Fruit fly (Drosophila melanogaster) whole organism, embryonic: ENCODE results near the gene Tsen34.

ENCODE experiments used
- Awh ChIP-seq: fragments of 200-800 bp; sonication (Bioruptor generic); IDR thresholded peaks from 2 replicates; pipeline ENCODE4, ENCODE4 v1.3.6; 2022; ENCODE audit warnings: missing biosample characterization, missing genetic modification characterization
- C15 ChIP-seq: fragments of 200-800 bp; sonication (Bioruptor generic); IDR thresholded peaks from 3 replicates; pipeline ENCODE4 v1.3.6; 2022; ENCODE audit warnings: missing biosample characterization, missing genetic modification characterization
- CG10267 ChIP-seq: fragments of 200-800 bp; sonication (Bioruptor generic); optimal IDR thresholded peaks from 2 replicates; lab custom pipeline; 2018; ENCODE audit warnings: missing biosample characterization, mild to moderate bottlenecking, missing genetic modification characterization, moderate library complexity
- CG10366 ChIP-seq: fragments of 200-800 bp; sonication (Bioruptor generic); IDR thresholded peaks from 2 replicates; pipeline ENCODE4 v1.3.6; 2022; ENCODE audit warnings: missing biosample characterization, missing genetic modification characterization
- CG10543 ChIP-seq: fragments of 200-800 bp; sonication (Bioruptor generic); optimal IDR thresholded peaks from 3 replicates; lab custom pipeline; 2017; ENCODE audit warnings: missing biosample characterization, mild to moderate bottlenecking, missing genetic modification characterization, moderate library complexity
- CG11560 ChIP-seq: fragments of 200-800 bp; sonication (Bioruptor generic); IDR thresholded peaks from 3 replicates; pipeline ENCODE4 v1.3.6; 2022; ENCODE audit warnings: missing biosample characterization, missing genetic modification characterization
- CG14667 ChIP-seq: fragments of 200-800 bp; sonication (Bioruptor generic); IDR thresholded peaks from 2 replicates; pipeline ENCODE4 v1.3.6; 2022; ENCODE audit warnings: missing biosample characterization, missing genetic modification characterization
- CG15269 ChIP-seq: fragments of 200-800 bp; sonication (Bioruptor generic); optimal IDR thresholded peaks from 2 replicates; lab custom pipeline; 2018; ENCODE audit warnings: missing biosample characterization, mild to moderate bottlenecking, missing genetic modification characterization, moderate library complexity
- CG15514 ChIP-seq: fragments of 200-800 bp; sonication (Bioruptor generic); optimal IDR thresholded peaks from 3 replicates; lab custom pipeline; 2017; ENCODE audit warnings: missing biosample characterization, missing genetic modification characterization, mild to moderate bottlenecking, moderate library complexity, missing genetic modification reagents
- CG17186 ChIP-seq: fragments of 200-800 bp; sonication (Bioruptor generic); optimal IDR thresholded peaks from 3 replicates; lab custom pipeline; 2017; ENCODE audit warnings: missing biosample characterization, missing genetic modification reagents, missing genetic modification characterization
- CG17359 ChIP-seq: fragments of 200-800 bp; sonication (Bioruptor generic); optimal IDR thresholded peaks from 3 replicates; lab custom pipeline; 2018; ENCODE audit warnings: missing biosample characterization, mild to moderate bottlenecking, missing genetic modification characterization, moderate library complexity
- CG17361 ChIP-seq: fragments of 200-800 bp; sonication (Bioruptor generic); IDR thresholded peaks from 3 replicates; pipeline ENCODE4 v1.3.6; 2022; ENCODE audit warnings: missing biosample characterization, missing genetic modification characterization
- CG17385 ChIP-seq: fragments of 200-800 bp; sonication (Bioruptor generic); optimal IDR thresholded peaks from 3 replicates; lab custom pipeline; 2018; ENCODE audit warnings: missing biosample characterization, mild to moderate bottlenecking, missing genetic modification characterization
- CG2202 ChIP-seq: fragments of 200-800 bp; sonication (Bioruptor generic); optimal IDR thresholded peaks from 2 replicates; lab custom pipeline; 2018; ENCODE audit warnings: missing biosample characterization, mild to moderate bottlenecking, missing genetic modification characterization
- CG3281 ChIP-seq: fragments of 200-800 bp; sonication (Bioruptor generic); optimal IDR thresholded peaks from 3 replicates; lab custom pipeline; 2017; ENCODE audit warnings: missing biosample characterization, mild to moderate bottlenecking, missing genetic modification characterization
- CG33213 ChIP-seq: fragments of 200-800 bp; sonication (Bioruptor generic); optimal IDR thresholded peaks from 3 replicates; lab custom pipeline; 2016; ENCODE audit warnings: missing biosample characterization, missing genetic modification characterization
- CG4854 ChIP-seq: fragments of 200-800 bp; sonication (Bioruptor generic); optimal IDR thresholded peaks from 2 replicates; lab custom pipeline; 2016; ENCODE audit warnings: missing biosample characterization, missing genetic modification characterization, inconsistent platforms
- CG7745 ChIP-seq: fragments of 200-800 bp; sonication (Bioruptor generic); optimal IDR thresholded peaks from 2 replicates; lab custom pipeline; 2018; ENCODE audit warnings: missing biosample characterization, mild to moderate bottlenecking, missing genetic modification characterization, moderate library complexity
- CG8281 ChIP-seq: fragments of 200-800 bp; sonication (Bioruptor generic); optimal IDR thresholded peaks from 2 replicates; lab custom pipeline; 2018; ENCODE audit warnings: missing biosample characterization, mild to moderate bottlenecking, missing genetic modification characterization, moderate library complexity
- CG9609 ChIP-seq: fragments of 200-800 bp; sonication (Bioruptor generic); optimal IDR thresholded peaks from 3 replicates; lab custom pipeline; 2016; ENCODE audit warnings: missing biosample characterization, missing genetic modification characterization
- Dbx ChIP-seq: fragments of 200-800 bp; sonication (Bioruptor generic); IDR thresholded peaks from 3 replicates; pipeline ENCODE4 v1.3.6; 2022; ENCODE audit warnings: missing biosample characterization, missing genetic modification characterization
- Dp ChIP-seq: fragments of 200-800 bp; sonication (Bioruptor generic); optimal IDR thresholded peaks from 2 replicates; lab custom pipeline; 2018; ENCODE audit warnings: missing biosample characterization, mild to moderate bottlenecking, missing genetic modification characterization, moderate library complexity
- Dref ChIP-seq: fragments of 200-800 bp; sonication (Bioruptor generic); IDR thresholded peaks from 2 replicates; pipeline ENCODE4 v1.3.6; 2022; ENCODE audit warnings: missing biosample characterization, missing genetic modification characterization
- E2f2 ChIP-seq: fragments of 200-800 bp; sonication (Bioruptor generic); IDR thresholded peaks from 2 replicates; pipeline ENCODE4 v1.3.6; 2022; ENCODE audit warnings: missing biosample characterization, missing genetic modification characterization
- Fer2 ChIP-seq: fragments of 200-800 bp; sonication (Bioruptor generic); optimal IDR thresholded peaks from 2 replicates; lab custom pipeline; 2018; ENCODE audit warnings: missing biosample characterization, mild to moderate bottlenecking, missing genetic modification characterization, moderate library complexity
- H2.0 ChIP-seq: fragments of 200-800 bp; sonication (Bioruptor generic); IDR thresholded peaks from 2 replicates; pipeline ENCODE4 v1.3.6; 2022; ENCODE audit warnings: missing biosample characterization, missing genetic modification characterization
- Hr39 ChIP-seq: fragments of >200 bp; optimal IDR thresholded peaks from 2 replicates; lab custom pipeline; 2017
- Hsf ChIP-seq: fragments of 200-800 bp; sonication (Bioruptor generic); optimal IDR thresholded peaks from 3 replicates; lab custom pipeline; 2016; ENCODE audit warnings: missing biosample characterization, missing genetic modification characterization
- MBD-R2 ChIP-seq: fragments of 200-800 bp; sonication (Bioruptor generic); IDR thresholded peaks from 2 replicates; pipeline ENCODE4 v1.3.6; 2022; ENCODE audit warnings: missing biosample characterization, missing genetic modification characterization
- Mrtf ChIP-seq: fragments of 200-800 bp; sonication (Bioruptor generic); IDR thresholded peaks from 3 replicates; pipeline ENCODE4 v1.3.6; 2022; ENCODE audit warnings: missing biosample characterization, missing genetic modification characterization
- Neu2 ChIP-seq: fragments of 200-800 bp; sonication (Bioruptor generic); optimal IDR thresholded peaks from 3 replicates; lab custom pipeline; 2016; ENCODE audit warnings: missing biosample characterization, missing genetic modification characterization, borderline replicate concordance
- Nf-YC ChIP-seq: fragments of 200-800 bp; optimal IDR thresholded peaks from 3 replicates; lab custom pipeline; 2019; ENCODE audit warnings: missing biosample characterization, mild to moderate bottlenecking, missing genetic modification characterization, moderate library complexity
- Xbp1 ChIP-seq: fragments of 200-800 bp; sonication (Bioruptor generic); optimal IDR thresholded peaks from 3 replicates; lab custom pipeline; 2016; ENCODE audit warnings: missing biosample characterization, mild to moderate bottlenecking, missing genetic modification characterization
- YL-1 ChIP-seq: fragments of 200-800 bp; sonication (Bioruptor generic); optimal IDR thresholded peaks from 3 replicates; lab custom pipeline; 2017; ENCODE audit warnings: missing biosample characterization, mild to moderate bottlenecking, missing genetic modification characterization
- cato ChIP-seq: fragments of 200-800 bp; sonication (Bioruptor generic); optimal IDR thresholded peaks from 2 replicates; lab custom pipeline; 2016; ENCODE audit warnings: missing biosample characterization, missing genetic modification characterization, borderline replicate concordance
- croc ChIP-seq: fragments of 200-800 bp; sonication (Bioruptor generic); conservative IDR thresholded peaks from 3 replicates; pipeline ENCODE4 v1.3.6; 2022; ENCODE audit warnings: missing biosample characterization, missing genetic modification characterization
- crp ChIP-seq, 2 experiments: fragments of 200-800 bp; sonication (Bioruptor generic); optimal IDR thresholded peaks; 2 replicates in 1 of 2; 3 replicates in 1 of 2; lab custom pipeline; 2017; ENCODE audit warnings: missing biosample characterization in 2 of 2, missing genetic modification characterization in 2 of 2, mild to moderate bottlenecking in 1 of 2, moderate library complexity in 1 of 2
- cwo ChIP-seq: fragments of 200-800 bp; sonication (Bioruptor generic); optimal IDR thresholded peaks from 3 replicates; lab custom pipeline; 2017; ENCODE audit warnings: missing biosample characterization, missing genetic modification characterization, mild to moderate bottlenecking, moderate library complexity, missing genetic modification reagents
- da ChIP-seq: fragments of 200-800 bp; sonication (Bioruptor generic); optimal IDR thresholded peaks from 2 replicates; lab custom pipeline; 2016; ENCODE audit warnings: missing biosample characterization, missing genetic modification characterization
- disco-r ChIP-seq: fragments of 200-800 bp; sonication (Bioruptor generic); optimal IDR thresholded peaks from 2 replicates; lab custom pipeline; 2016; ENCODE audit warnings: missing biosample characterization, missing genetic modification characterization
- dpn ChIP-seq, 2 experiments: fragments of 200-800 bp; sonication (Bioruptor generic); optimal IDR thresholded peaks; 3 replicates each; lab custom pipeline; 2016; ENCODE audit warnings: missing biosample characterization in 2 of 2, missing genetic modification characterization in 2 of 2
- en ChIP-seq: fragments of 200-800 bp; sonication (Bioruptor generic); optimal IDR thresholded peaks from 2 replicates; lab custom pipeline; 2016; ENCODE audit warnings: missing biosample characterization, missing genetic modification characterization
- gem ChIP-seq: fragments of 200-800 bp; sonication (Bioruptor generic); optimal IDR thresholded peaks from 2 replicates; lab custom pipeline; 2019; ENCODE audit warnings: missing biosample characterization, mild to moderate bottlenecking, missing genetic modification characterization, moderate library complexity
- gfzf ChIP-seq: fragments of 200-800 bp; sonication (Bioruptor generic); optimal IDR thresholded peaks from 2 replicates; lab custom pipeline; 2016; ENCODE audit warnings: missing biosample characterization, mild to moderate bottlenecking, missing genetic modification characterization, moderate library complexity
- jing ChIP-seq: fragments of 200-800 bp; sonication (Bioruptor generic); optimal IDR thresholded peaks from 2 replicates; lab custom pipeline; 2018; ENCODE audit warnings: missing biosample characterization, mild to moderate bottlenecking, missing genetic modification characterization
- org-1 ChIP-seq: fragments of 200-800 bp; sonication (Bioruptor generic); optimal IDR thresholded peaks from 2 replicates; lab custom pipeline; 2017; ENCODE audit warnings: missing biosample characterization, missing genetic modification characterization
- otp ChIP-seq: fragments of 200-800 bp; sonication (Bioruptor generic); IDR thresholded peaks from 3 replicates; pipeline ENCODE4, ENCODE4 v1.3.6; 2022; ENCODE audit warnings: missing biosample characterization, missing genetic modification characterization
- psq ChIP-seq: fragments of 200-800 bp; sonication (Bioruptor generic); optimal IDR thresholded peaks from 2 replicates; lab custom pipeline; 2017; ENCODE audit warnings: missing biosample characterization, missing genetic modification characterization
- repo ChIP-seq: fragments of 200-800 bp; sonication (Bioruptor generic); optimal IDR thresholded peaks from 2 replicates; lab custom pipeline; 2016; ENCODE audit warnings: missing biosample characterization, missing genetic modification characterization
- row ChIP-seq: fragments of 200-800 bp; sonication (Bioruptor generic); IDR thresholded peaks from 3 replicates; pipeline ENCODE4 v1.3.6; 2022; ENCODE audit warnings: missing biosample characterization, missing genetic modification characterization
- schlank ChIP-seq: fragments of 200-800 bp; sonication (Bioruptor generic); optimal IDR thresholded peaks from 2 replicates; lab custom pipeline; 2018; ENCODE audit warnings: missing biosample characterization, mild to moderate bottlenecking, missing genetic modification characterization
- unpg ChIP-seq: fragments of 200-800 bp; sonication (Bioruptor generic); optimal IDR thresholded peaks from 3 replicates; lab custom pipeline; 2018; ENCODE audit warnings: missing biosample characterization, mild to moderate bottlenecking, missing genetic modification characterization, moderate library complexity

The Tsen34 gene

dm6 chr3L:14789676-14790075, 28.0 kb upstream of the Tsen34 start, which contains the start of gene Helz (continued):
- no peak for TF ChIP-seq da (GFP tag; lab: Kevin White, UChicago)
- TF ChIP-seq CG8281 (tag; lab: Kevin White, UChicago) = no peak
- TF ChIP-seq C15 (GFP tag; lab: Robert Waterston, UW) = no peak
- no peak for TF ChIP-seq disco-r (GFP tag; lab: Kevin White, UChicago)
- TF ChIP-seq Xbp1 = peak; percentile 33
- no peak for TF ChIP-seq Awh (GFP tag; lab: Robert Waterston, UW)
- no peak for TF ChIP-seq CG2202 (tag; lab: Kevin White, UChicago)
- no peak for TF ChIP-seq row (GFP tag; lab: Robert Waterston, UW)
- no peak for TF ChIP-seq CG4854 (GFP tag; lab: Kevin White, UChicago)
- no peak for TF ChIP-seq CG11560 (tag; lab: Robert Waterston, UW)
- no peak for TF ChIP-seq CG7745 (tag; lab: Kevin White, UChicago)
- TF ChIP-seq psq = no peak
- TF ChIP-seq CG17385 (GFP tag; lab: Kevin White, UChicago) = no peak
- 0 out of 2 replicates have a peak, but pooled peaks have one; percentile 12 for TF ChIP-seq H2.0
- TF ChIP-seq Hr39 (lab: Kevin White, UChicago) = no peak
- TF ChIP-seq schlank (tag; lab: Kevin White, UChicago) = no peak
- no peak for TF ChIP-seq crp (GFP tag; optimal IDR thresholded peaks at IDR 0.05; lab: Kevin White, UChicago)
- no peak for TF ChIP-seq otp
- no peak for TF ChIP-seq CG3281 (GFP tag; lab: Kevin White, UChicago)
- TF ChIP-seq gem = no peak
- no peak for TF ChIP-seq CG10543 (GFP tag; lab: Kevin White, UChicago)
- TF ChIP-seq CG15514 (GFP tag; lab: Kevin White, UChicago) = no peak
- TF ChIP-seq repo (GFP tag; lab: Kevin White, UChicago) = no peak
- TF ChIP-seq CG17361 (GFP tag; lab: Robert Waterston, UW) = no peak
- no peak for TF ChIP-seq CG14667 (GFP tag; lab: Robert Waterston, UW)
- TF ChIP-seq Hsf (GFP tag; lab: Kevin White, UChicago) = no peak
- TF ChIP-seq CG9609 (GFP tag; lab: Kevin White, UChicago) = no peak
- no peak for TF ChIP-seq MBD-R2
- TF ChIP-seq unpg (GFP tag; lab: Kevin White, UChicago) = no peak
- TF ChIP-seq CG33213 (GFP tag; lab: Kevin White, UChicago) = peak; percentile 8
- TF ChIP-seq CG17186 (GFP tag; lab: Kevin White, UChicago) = no peak
- TF ChIP-seq croc (GFP tag; lab: Robert Waterston, UW) = no peak
- no peak for TF ChIP-seq Neu2 (GFP tag; lab: Kevin White, UChicago)
- no peak for TF ChIP-seq cwo (GFP tag; lab: Kevin White, UChicago)
- no peak for TF ChIP-seq dpn (GFP tag; optimal IDR thresholded peaks at IDR 0.05; lab: Kevin White, UChicago)
- TF ChIP-seq gfzf (GFP tag; lab: Kevin White, UChicago) = no peak
- TF ChIP-seq Dref (GFP tag; lab: Robert Waterston, UW) = peak; percentile 90
- TF ChIP-seq CG17359 (tag; lab: Kevin White, UChicago) = no peak
- no peak for TF ChIP-seq YL-1 (GFP tag; lab: Kevin White, UChicago)
- TF ChIP-seq CG10366 (GFP tag; lab: Robert Waterston, UW) = no peak
- peak; percentile 67 for TF ChIP-seq CG10267
- no peak for TF ChIP-seq Nf-YC (tag; lab: Kevin White, UChicago)
- TF ChIP-seq Dp (GFP tag; lab: Kevin White, UChicago) = peak; percentile 96
- TF ChIP-seq CG15269 (tag; lab: Kevin White, UChicago) = no peak
- 0 out of 3 replicates have a peak, but pooled peaks have one; percentile 20 for TF ChIP-seq Dbx (GFP tag; lab: Robert Waterston, UW)
- no peak for TF ChIP-seq cato (GFP tag; lab: Kevin White, UChicago)
- no peak for TF ChIP-seq en (GFP tag; lab: Kevin White, UChicago)
- no peak for TF ChIP-seq jing (GFP tag; lab: Kevin White, UChicago)
- TF ChIP-seq E2f2 = peak; percentile 95
- TF ChIP-seq Mrtf (GFP tag; lab: Robert Waterston, UW) = no peak
- TF ChIP-seq org-1 = no peak
- no peak for TF ChIP-seq Fer2
